Worm (Caenorhabditis elegans) whole organism, late embryonic: ENCODE measurements around the gene F55C5.10.

ENCODE experiments used
- npax-4 ChIP-seq: sonication (generic microtip); optimal IDR thresholded peaks from 2 replicates; lab custom pipeline; 2016; ENCODE audit warnings: missing genetic modification characterization, missing compliant biosample characterization
- pha-4 ChIP-seq: fragments of 150-350 bp; optimal IDR thresholded peaks from 2 replicates; lab custom pipeline; 2018; ENCODE audit warnings: missing biosample characterization, missing genetic modification reagents, missing genetic modification characterization

ce11 chrV:12331820-12332219, 48.5 kb downstream of the F55C5.10 start:
- no peak for TF ChIP-seq npax-4 (tag; lab: Kevin White, UChicago)
- TF ChIP-seq pha-4 (tag; lab: Kevin White, UChicago), result no peak
